Fruit fly (Drosophila melanogaster): ENCODE measurements around the gene Pmvk.

dm6 chr2L:19542268-19542773 is 37.8 kb downstream of the Pmvk start:
- TF ChIP-seq CG31224 (GFP tag; IDR thresholded peaks at IDR 0.05) (no peak), maf-S (GFP tag; optimal IDR thresholded peaks at IDR 0.05) (no peak), HLHmδ (GFP tag; optimal IDR thresholded peaks at IDR 0.05) (no peak), jigr1 (GFP tag; IDR thresholded peaks at IDR 0.05) (no peak), CG14014 (GFP tag; IDR thresholded peaks at IDR 0.05) (no peak), mam (GFP tag; optimal IDR thresholded peaks at IDR 0.05) (no peak)

All from whole organism, embryonic.